ENCODE assay signal across 1 fruit fly cellular context in the genomic region with DNA sequence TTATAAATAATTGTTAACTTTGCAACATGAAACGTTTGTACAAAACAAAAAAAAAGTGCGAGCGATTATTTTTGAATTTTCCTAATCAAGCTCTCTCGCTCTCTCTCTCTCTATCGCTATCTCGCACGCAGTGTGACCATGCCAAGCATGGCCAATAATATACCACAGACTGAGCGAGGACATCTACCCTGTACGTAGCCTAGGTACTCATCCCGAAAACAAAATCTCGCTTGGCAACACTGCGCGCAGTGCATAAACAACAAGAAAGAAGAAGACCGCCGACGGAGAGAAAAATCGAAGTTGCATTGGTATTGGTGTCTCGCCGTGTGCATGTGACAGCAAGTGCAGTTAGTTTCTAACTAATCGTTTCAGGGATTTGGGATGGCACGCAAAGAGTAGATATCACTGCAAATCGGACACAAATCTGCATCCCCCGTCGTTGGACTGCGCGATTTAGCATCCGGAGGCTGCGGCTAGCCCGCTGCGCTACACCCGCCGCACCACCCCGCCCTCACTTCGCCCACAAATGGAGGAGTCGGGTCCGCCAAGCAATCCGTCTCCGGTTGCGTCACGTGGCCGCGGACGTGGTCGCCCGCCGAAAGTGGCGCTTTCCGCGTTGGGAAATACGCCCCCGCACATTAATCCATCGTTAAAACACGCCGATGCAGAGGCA.
A peak's percentile ranks its signal among the peaks of the same experiment; 100 is the strongest.
TF ChIP-seq lines count a peak whose summit lies in the region.

A gene (minus strand): TSS at position 134 of the 673 bp plus-strand sequence.
A gene (plus strand): TSS at position 302 of the 673 bp plus-strand sequence.

TF ChIP-seq in whole organism, embryonic, 481 proteins besides CTCF, POLR2A, EP300 and RAD21 (continued from another document):
- TF ChIP-seq CG11456 (GFP tag; IDR thresholded peaks at IDR 0.05; lab: Robert Waterston, UW) (0 out of 3 replicates have a peak, but pooled peaks have one; percentile 59), amos (GFP tag; IDR thresholded peaks at IDR 0.05; lab: Robert Waterston, UW; ENCODE audit: partially characterized antibody) (peak; percentile 47; the same call in 1 of the 2 replicates), CG6272 (GFP tag; IDR thresholded peaks at IDR 0.05; lab: Robert Waterston, UW) (0 out of 2 replicates have a peak, but pooled peaks have one; percentile 18), Deaf1 (tag; optimal IDR thresholded peaks at IDR 0.05; lab: Kevin White, UChicago) (peak; percentile 45), CG32532 (GFP tag; IDR thresholded peaks at IDR 0.05; lab: Robert Waterston, UW) (peak; percentile 45; the same call in 1 of the 2 replicates), CG10321 (GFP tag; IDR thresholded peaks at IDR 0.05; lab: Robert Waterston, UW) (peak; percentile 82), CG11504 (tag; optimal IDR thresholded peaks at IDR 0.05; lab: Kevin White, UChicago) (no peak), mam (GFP tag; optimal IDR thresholded peaks at IDR 0.05; lab: Kevin White, UChicago) (peak; percentile 10), Fer2 (tag; optimal IDR thresholded peaks at IDR 0.05; lab: Kevin White, UChicago) (no peak), zen (tag; optimal IDR thresholded peaks at IDR 0.05; lab: Kevin White, UChicago) (peak; percentile 17), CG10431 (GFP tag; optimal IDR thresholded peaks at IDR 0.05; lab: Kevin White, UChicago) (no peak), CG13287 (GFP tag; IDR thresholded peaks at IDR 0.05; lab: Robert Waterston, UW; ENCODE audit: partially characterized antibody) (peak; percentile 63; the same call in 1 of the 2 replicates), unc-4 (GFP tag; IDR thresholded peaks at IDR 0.05; lab: Robert Waterston, UW; ENCODE audit: partially characterized antibody) (no peak), CG15073 (GFP tag; optimal IDR thresholded peaks at IDR 0.05; lab: Kevin White, UChicago) (no peak), Fer1 (GFP tag; optimal IDR thresholded peaks at IDR 0.05; lab: Kevin White, UChicago) (peak; percentile 52), CG34422 (GFP tag; IDR thresholded peaks at IDR 0.05; lab: Robert Waterston, UW) (peak; percentile 63; the same call in 2 of the 3 replicates), phol (tag; optimal IDR thresholded peaks at IDR 0.05; lab: Kevin White, UChicago) (peak; percentile 54), Dek (tag; optimal IDR thresholded peaks at IDR 0.05; lab: Kevin White, UChicago) (peak; percentile 21), ase (GFP tag; IDR thresholded peaks at IDR 0.05; lab: Robert Waterston, UW) (no peak), Atf3 (GFP tag; optimal IDR thresholded peaks at IDR 0.05; lab: Kevin White, UChicago) (no peak), CG17912 (GFP tag; optimal IDR thresholded peaks at IDR 0.05; lab: Kevin White, UChicago) (peak; percentile 25), inv (GFP tag; IDR thresholded peaks at IDR 0.05; lab: Robert Waterston, UW; ENCODE audit: partially characterized antibody) (peak; percentile 46; the same call in 1 of the 2 replicates), ssp (GFP tag; IDR thresholded peaks at IDR 0.05; lab: Robert Waterston, UW) (0 out of 2 replicates have a peak, but pooled peaks have one; percentile 22), ftz-f1 (GFP tag; optimal IDR thresholded peaks at IDR 0.05; lab: Kevin White, UChicago) (peak; percentile 93), CG15514 (GFP tag; optimal IDR thresholded peaks at IDR 0.05; lab: Kevin White, UChicago) (peak; percentile 84), tna (GFP tag; IDR thresholded peaks at IDR 0.05; lab: Robert Waterston, UW; ENCODE audit: partially characterized antibody) (peak; percentile 19; the same call in 1 of the 2 replicates), Myb (GFP tag; optimal IDR thresholded peaks at IDR 0.05; lab: Kevin White, UChicago) (peak; percentile 90), jumu (GFP tag; optimal IDR thresholded peaks at IDR 0.05; lab: Kevin White, UChicago) (peak; percentile 7), grau (tag; optimal IDR thresholded peaks at IDR 0.05; lab: Kevin White, UChicago) (peak; percentile 37), CG2199 (GFP tag; IDR thresholded peaks at IDR 0.05; lab: Robert Waterston, UW) (peak; percentile 44; the same call in 1 of the 3 replicates), trh (GFP tag; optimal IDR thresholded peaks at IDR 0.05; lab: Kevin White, UChicago) (no peak), danr (GFP tag; IDR thresholded peaks at IDR 0.05; lab: Robert Waterston, UW) (no peak), CG7839 (tag; optimal IDR thresholded peaks at IDR 0.05; lab: Kevin White, UChicago) (no peak), esg (GFP tag; conservative IDR thresholded peaks at IDR 0.05; lab: Robert Waterston, UW) (no peak), slbo (GFP tag; IDR thresholded peaks at IDR 0.05; lab: Robert Waterston, UW) (peak; percentile 29; the same call in 1 of the 2 replicates), CG4730 (GFP tag; IDR thresholded peaks at IDR 0.05; lab: Robert Waterston, UW) (no peak), Med (GFP tag; lab: Kevin White, UChicago) (peak; percentile 94), CG9797 (GFP tag; optimal IDR thresholded peaks at IDR 0.05; lab: Kevin White, UChicago) (peak; percentile 94), pan (optimal IDR thresholded peaks at IDR 0.05; lab: Kevin White, UChicago) (no peak), pan (GFP tag; optimal IDR thresholded peaks at IDR 0.05 in 1 of 2, IDR thresholded peaks at IDR 0.05 in 1 of 2) (peak in 1 of 2 experiments; percentile 34), ac (GFP tag; optimal IDR thresholded peaks at IDR 0.05; lab: Kevin White, UChicago) (no peak), CG2116 (GFP tag; optimal IDR thresholded peaks at IDR 0.05; lab: Kevin White, UChicago) (peak; percentile 68), Bteb2 (GFP tag; optimal IDR thresholded peaks at IDR 0.05; lab: Kevin White, UChicago) (peak; percentile 6), pfk (GFP tag; optimal IDR thresholded peaks at IDR 0.05; lab: Kevin White, UChicago) (peak; percentile 34), CG10543 (GFP tag; optimal IDR thresholded peaks at IDR 0.05; lab: Kevin White, UChicago) (peak; percentile 32), CG12659 (GFP tag; optimal IDR thresholded peaks at IDR 0.05; lab: Kevin White, UChicago) (peak; percentile 80), CkIIα-i1 (GFP tag; IDR thresholded peaks at IDR 0.05; lab: Robert Waterston, UW) (no peak), CG1233 (GFP tag; optimal IDR thresholded peaks at IDR 0.05; lab: Kevin White, UChicago) (peak; percentile 3), HmgD (GFP tag; optimal IDR thresholded peaks at IDR 0.05; lab: Kevin White, UChicago) (peak; percentile 69), p53 (GFP tag; optimal IDR thresholded peaks at IDR 0.05; lab: Kevin White, UChicago) (peak; percentile 25), HLH4C (GFP tag; IDR thresholded peaks at IDR 0.05; lab: Robert Waterston, UW; ENCODE audit: partially characterized antibody) (0 out of 3 replicates have a peak, but pooled peaks have one; percentile 23), zfh2 (GFP tag; optimal IDR thresholded peaks at IDR 0.05; lab: Kevin White, UChicago) (peak; percentile 19), dm (GFP tag; optimal IDR thresholded peaks at IDR 0.05; lab: Kevin White, UChicago) (peak; percentile 44), tin (GFP tag; optimal IDR thresholded peaks at IDR 0.05; lab: Kevin White, UChicago) (peak; percentile 25), Mad (GFP tag; optimal IDR thresholded peaks at IDR 0.05; lab: Kevin White, UChicago) (peak; percentile 46), CG8924 (tag; optimal IDR thresholded peaks at IDR 0.05; lab: Kevin White, UChicago) (peak; percentile 45), Ets97D (GFP tag; optimal IDR thresholded peaks at IDR 0.05; lab: Kevin White, UChicago) (peak; percentile 92), ems (GFP tag; optimal IDR thresholded peaks at IDR 0.05; lab: Kevin White, UChicago) (peak; percentile 8), CG12391 (tag; optimal IDR thresholded peaks at IDR 0.05; lab: Kevin White, UChicago) (peak; percentile 41), chn (GFP tag; optimal IDR thresholded peaks at IDR 0.05; lab: Kevin White, UChicago) (peak; percentile 40), CG9876 (GFP tag; optimal IDR thresholded peaks at IDR 0.05; lab: Kevin White, UChicago) (peak; percentile 5), trem (tag; optimal IDR thresholded peaks at IDR 0.05; lab: Kevin White, UChicago) (peak; percentile 66), CG12299 (tag; optimal IDR thresholded peaks at IDR 0.05; lab: Kevin White, UChicago) (no peak), CG8359 (GFP tag; optimal IDR thresholded peaks at IDR 0.05; lab: Kevin White, UChicago; ENCODE audit: borderline replicate concordance) (no peak), HLHmδ (GFP tag; optimal IDR thresholded peaks at IDR 0.05; lab: Kevin White, UChicago) (peak; percentile 26), CG8478 (optimal IDR thresholded peaks at IDR 0.05; lab: Kevin White, UChicago) (no peak), HmgZ (tag; optimal IDR thresholded peaks at IDR 0.05; lab: Kevin White, UChicago) (peak; percentile 79), CG13894 (tag; optimal IDR thresholded peaks at IDR 0.05; lab: Kevin White, UChicago) (peak; percentile 51), eve (GFP tag; optimal IDR thresholded peaks at IDR 0.05; lab: Kevin White, UChicago) (no peak), GATAe (GFP tag; conservative IDR thresholded peaks at IDR 0.05; lab: Robert Waterston, UW) (peak; percentile 46; the same call in 1 of the 2 replicates), insv (GFP tag; optimal IDR thresholded peaks at IDR 0.05; lab: Kevin White, UChicago) (peak in 1 of 2 experiments; percentile 74), CG17186 (GFP tag; optimal IDR thresholded peaks at IDR 0.05; lab: Kevin White, UChicago) (peak; percentile 68), shn (GFP tag; optimal IDR thresholded peaks at IDR 0.05; lab: Kevin White, UChicago) (no peak), Dref (GFP tag; IDR thresholded peaks at IDR 0.05; lab: Robert Waterston, UW) (peak; percentile 60), CG14710 (tag; optimal IDR thresholded peaks at IDR 0.05; lab: Kevin White, UChicago) (peak; percentile 81), onecut (GFP tag; IDR thresholded peaks at IDR 0.05; lab: Robert Waterston, UW) (peak; percentile 90), CG15601 (tag; optimal IDR thresholded peaks at IDR 0.05; lab: Kevin White, UChicago) (peak; percentile 35), CG9727 (GFP tag; optimal IDR thresholded peaks at IDR 0.05; lab: Kevin White, UChicago) (peak; percentile 28), fu2 (GFP tag; optimal IDR thresholded peaks at IDR 0.05; lab: Kevin White, UChicago) (peak; percentile 13), Adf1 (GFP tag; IDR thresholded peaks at IDR 0.05; lab: Robert Waterston, UW) (no peak; the same call in 1 of the 2 replicates), Dp (GFP tag; optimal IDR thresholded peaks at IDR 0.05; lab: Kevin White, UChicago) (peak; percentile 80), Ets65A (GFP tag; lab: Kevin White, UChicago) (peak; percentile 95)
